Worm (Caenorhabditis elegans) whole organism, L2 larva: ENCODE measurements around the gene tomm-70.

ENCODE experiments used
- R02D3.7 ChIP-seq: fragments of 150-350 bp; optimal IDR thresholded peaks from 2 replicates; lab custom pipeline; 2014; ENCODE audit warnings: missing biosample characterization, missing genetic modification characterization
- ama-1 ChIP-seq: fragments of 150-350 bp; optimal IDR thresholded peaks from 2 replicates; lab custom pipeline; 2018; ENCODE audit warnings: inconsistent platforms
- nhr-6 ChIP-seq: fragments of 150-350 bp; optimal IDR thresholded peaks from 2 replicates; lab custom pipeline; 2014; ENCODE audit warnings: missing biosample characterization, missing genetic modification characterization
- nhr-77 ChIP-seq: fragments of 150-350 bp; optimal IDR thresholded peaks from 2 replicates; lab custom pipeline; 2014; ENCODE audit warnings: missing biosample characterization, missing genetic modification characterization
- ztf-4 ChIP-seq: fragments of 150-350 bp; optimal IDR thresholded peaks from 2 replicates; lab custom pipeline; 2014; ENCODE audit warnings: missing biosample characterization, missing genetic modification characterization

DNA sequence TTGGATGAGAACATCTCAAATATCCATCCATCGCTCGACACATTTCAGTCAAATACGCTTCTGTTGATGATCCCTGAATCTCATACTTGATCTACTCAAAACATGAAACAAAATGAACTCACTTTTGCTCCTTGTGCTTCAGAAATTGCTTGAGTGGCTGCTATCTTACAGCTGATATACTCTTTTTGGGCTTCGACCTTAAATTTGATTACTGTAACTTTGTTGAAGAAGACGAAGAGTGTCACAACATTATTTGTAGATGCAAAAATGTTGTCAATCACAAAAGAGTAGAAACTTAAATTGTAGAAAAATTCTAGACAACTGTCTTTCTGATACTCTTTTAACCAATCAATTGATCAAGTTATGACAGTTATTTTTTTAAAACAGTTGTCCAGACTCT, 12.0 kb downstream of the tomm-70 start:
- TF ChIP-seq R02D3.7 (tag; lab: Kevin White, UChicago): no peak
- TF ChIP-seq nhr-6 (tag; lab: Kevin White, UChicago): no peak
- no peak for TF ChIP-seq nhr-77 (tag; lab: Kevin White, UChicago)
- no peak for TF ChIP-seq ama-1 (lab: Kevin White, UChicago)
- no peak for TF ChIP-seq ztf-4 (tag; lab: Kevin White, UChicago)
